Worm (Caenorhabditis elegans) whole organism, L4/young adult: Measurements from ENCODE around the gene Y116A8C.25.
"Not testable (repeated sequence)": the region's sequence is repeated elsewhere in the genome, so short reads cannot be mapped to it uniquely, and the experiment has no call there.

ENCODE experiments used
- W03F9.2 ChIP-seq: fragments of 150-350 bp; optimal IDR thresholded peaks from 2 replicates; lab custom pipeline; 2014; ENCODE audit warnings: missing biosample characterization, missing genetic modification characterization
- him-1 ChIP-seq: sonication (generic microtip); optimal IDR thresholded peaks from 2 replicates; lab custom pipeline; 2016; ENCODE audit warnings: missing genotype, missing genetic modification reagents, missing genetic modification characterization, missing compliant biosample characterization

DNA sequence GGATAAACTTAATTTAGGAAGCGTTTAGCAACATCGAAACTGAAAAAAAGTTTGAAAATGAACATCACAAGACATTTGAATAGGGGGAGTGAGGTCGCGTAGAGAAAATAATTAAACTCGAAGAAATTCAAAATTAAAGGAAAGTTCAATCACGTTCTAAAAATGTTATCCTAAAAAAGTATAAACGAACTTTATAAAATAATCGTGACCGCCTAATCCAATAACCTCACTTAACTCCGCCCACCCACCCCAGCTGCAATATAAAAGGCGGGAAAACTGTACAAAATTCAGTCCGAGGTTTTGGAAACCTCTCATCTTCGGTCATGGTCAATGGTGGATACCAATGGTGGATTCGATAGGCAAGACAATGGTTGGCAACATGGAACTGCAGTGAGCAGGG, 13.6 kb downstream of the Y116A8C.25 start, which contains the start of gene Y116A8C.465:
- TF ChIP-seq him-1, W03F9.2 (tag; lab: Kevin White, UChicago): not testable (repeated sequence)
